Fruit fly (Drosophila melanogaster) whole organism, prepupa: Measurements from ENCODE around the gene Amacr.

Experiments used
- Blimp-1 ChIP-seq: fragments of 200-800 bp; sonication (Bioruptor generic); optimal IDR thresholded peaks from 3 replicates; lab custom pipeline; 2017; ENCODE audit warnings: missing biosample characterization, missing genetic modification characterization, mild to moderate bottlenecking, moderate library complexity, missing genetic modification reagents
- CG10631 ChIP-seq: fragments of 200-800 bp; sonication (Bioruptor generic); optimal IDR thresholded peaks from 2 replicates; lab custom pipeline; 2016; ENCODE audit warnings: missing biosample characterization, missing genetic modification characterization
- CG10669 ChIP-seq: fragments of 200-800 bp; sonication (Bioruptor generic); optimal IDR thresholded peaks from 3 replicates; lab custom pipeline; 2018; ENCODE audit warnings: missing biosample characterization, mild to moderate bottlenecking, missing genetic modification characterization, moderate library complexity
- CG11294 ChIP-seq: fragments of 200-800 bp; sonication (Bioruptor generic); IDR thresholded peaks from 2 replicates; pipeline ENCODE4 v1.3.6; 2022; ENCODE audit warnings: missing biosample characterization, missing genetic modification characterization
- CG11762 ChIP-seq: fragments of 200-800 bp; sonication (Bioruptor generic); optimal IDR thresholded peaks from 3 replicates; lab custom pipeline; 2016; ENCODE audit warnings: missing biosample characterization, missing genetic modification characterization; ENCODE audit not compliant: insufficient read depth
- CG11902 ChIP-seq: fragments of 200-800 bp; sonication (Bioruptor generic); optimal IDR thresholded peaks from 3 replicates; lab custom pipeline; 2016; ENCODE audit warnings: missing biosample characterization, missing genetic modification characterization
- CG15336 ChIP-seq: fragments of 200-800 bp; sonication (Bioruptor generic); IDR thresholded peaks from 2 replicates; pipeline ENCODE4 v1.3.6; 2022; ENCODE audit warnings: missing biosample characterization, missing genetic modification characterization
- CG1621 ChIP-seq: fragments of 200-800 bp; sonication (Bioruptor generic); optimal IDR thresholded peaks from 3 replicates; lab custom pipeline; 2018; ENCODE audit warnings: missing biosample characterization, mild to moderate bottlenecking, missing genetic modification characterization
- CG3032 ChIP-seq: fragments of 200-800 bp; optimal IDR thresholded peaks from 2 replicates; lab custom pipeline; 2019; ENCODE audit warnings: missing biosample characterization, mild to moderate bottlenecking, missing genetic modification characterization, moderate library complexity
- CG31627 ChIP-seq: fragments of 200-800 bp; sonication (Bioruptor generic); optimal IDR thresholded peaks from 3 replicates; lab custom pipeline; 2016; ENCODE audit warnings: missing biosample characterization, missing genetic modification characterization
- CG34406 ChIP-seq: fragments of 200-800 bp; sonication (Bioruptor generic); optimal IDR thresholded peaks from 3 replicates; lab custom pipeline; 2016; ENCODE audit warnings: missing biosample characterization, missing genetic modification characterization
- CG6276 ChIP-seq: fragments of 200-800 bp; sonication (Bioruptor generic); optimal IDR thresholded peaks from 2 replicates; lab custom pipeline; 2017; ENCODE audit warnings: missing biosample characterization, mild to moderate bottlenecking, missing genetic modification characterization
- CG6808 ChIP-seq: fragments of 200-800 bp; sonication (Bioruptor generic); optimal IDR thresholded peaks from 3 replicates; lab custom pipeline; 2017; ENCODE audit warnings: missing biosample characterization, missing genetic modification characterization, mild to moderate bottlenecking, moderate library complexity, missing genetic modification reagents
- CG6854 ChIP-seq: fragments of 200-800 bp; sonication (Bioruptor generic); optimal IDR thresholded peaks from 2 replicates; lab custom pipeline; 2017; ENCODE audit warnings: missing biosample characterization, mild to moderate bottlenecking, missing genetic modification characterization
- CG7368 ChIP-seq: fragments of 200-800 bp; sonication (Bioruptor generic); optimal IDR thresholded peaks from 3 replicates; lab custom pipeline; 2016; ENCODE audit warnings: missing biosample characterization, missing genetic modification characterization
- CG8319 ChIP-seq: fragments of 200-800 bp; sonication (Bioruptor generic); optimal IDR thresholded peaks from 3 replicates; lab custom pipeline; 2016; ENCODE audit warnings: missing biosample characterization, missing genetic modification characterization
- CG8632 ChIP-seq: fragments of 200-800 bp; sonication (Bioruptor generic); optimal IDR thresholded peaks from 3 replicates; lab custom pipeline; 2016; ENCODE audit warnings: missing biosample characterization, missing genetic modification characterization
- CG9139 ChIP-seq: fragments of 200-800 bp; sonication (Bioruptor generic); optimal IDR thresholded peaks from 3 replicates; lab custom pipeline; 2017; ENCODE audit warnings: missing biosample characterization, mild to moderate bottlenecking, missing genetic modification characterization
- Eip75B ChIP-seq: fragments of 200-800 bp; sonication (Bioruptor generic); optimal IDR thresholded peaks from 3 replicates; lab custom pipeline; 2016; ENCODE audit warnings: missing biosample characterization, missing genetic modification characterization
- Eip78C ChIP-seq: fragments of 200-800 bp; sonication (Bioruptor generic); peaks from one replicate; lab custom pipeline; 2016; ENCODE audit warnings: missing biosample characterization, missing genetic modification characterization
- Ets21C ChIP-seq: fragments of 200-800 bp; sonication (Bioruptor generic); optimal IDR thresholded peaks from 3 replicates; lab custom pipeline; 2016; ENCODE audit warnings: missing biosample characterization, missing genetic modification characterization
- Hr38 ChIP-seq: sonication (Bioruptor generic); optimal IDR thresholded peaks from 2 replicates; lab custom pipeline; 2016; ENCODE audit warnings: missing biosample characterization, missing genetic modification characterization
- Hr4 ChIP-seq: fragments of 200-800 bp; sonication (Bioruptor generic); optimal IDR thresholded peaks from 3 replicates; lab custom pipeline; 2016; ENCODE audit warnings: missing biosample characterization, missing genetic modification characterization
- Lpt ChIP-seq: fragments of 200-800 bp; sonication (Bioruptor generic); optimal IDR thresholded peaks from 3 replicates; lab custom pipeline; 2016; ENCODE audit warnings: missing biosample characterization, missing genetic modification characterization
- Met ChIP-seq: fragments of 200-800 bp; sonication (Bioruptor generic); optimal IDR thresholded peaks from 3 replicates; lab custom pipeline; 2016; ENCODE audit warnings: missing biosample characterization, missing genetic modification characterization
- Smox ChIP-seq: fragments of 200-800 bp; sonication (Bioruptor generic); optimal IDR thresholded peaks from 3 replicates; lab custom pipeline; 2016; ENCODE audit warnings: missing biosample characterization, missing genetic modification characterization
- Sox102F ChIP-seq: fragments of 200-800 bp; sonication (Bioruptor generic); optimal IDR thresholded peaks from 2 replicates; lab custom pipeline; 2016; ENCODE audit warnings: missing biosample characterization, mild to moderate bottlenecking, missing genetic modification characterization
- Sox15 ChIP-seq: fragments of 200-800 bp; sonication (Bioruptor generic); optimal IDR thresholded peaks from 3 replicates; lab custom pipeline; 2016; ENCODE audit warnings: missing biosample characterization, missing genetic modification characterization
- achi ChIP-seq: fragments of 200-800 bp; sonication (Bioruptor generic); optimal IDR thresholded peaks from 3 replicates; lab custom pipeline; 2016; ENCODE audit warnings: missing biosample characterization, missing genetic modification characterization
- acj6 ChIP-seq: fragments of 200-800 bp; sonication (Bioruptor generic); optimal IDR thresholded peaks from 3 replicates; lab custom pipeline; 2016; ENCODE audit warnings: missing biosample characterization, missing genetic modification characterization
- cyc ChIP-seq: fragments of 200-800 bp; sonication (Bioruptor generic); optimal IDR thresholded peaks from 3 replicates; lab custom pipeline; 2016; ENCODE audit warnings: missing biosample characterization, missing genetic modification characterization
- eg ChIP-seq: fragments of 200-800 bp; sonication (Bioruptor generic); IDR thresholded peaks from 3 replicates; pipeline ENCODE4 v1.3.6; 2022; ENCODE audit warnings: missing biosample characterization, missing genetic modification characterization
- esn ChIP-seq: fragments of 200-800 bp; sonication (Bioruptor generic); optimal IDR thresholded peaks from 2 replicates; lab custom pipeline; 2016; ENCODE audit warnings: missing biosample characterization, mild to moderate bottlenecking, missing genetic modification characterization, moderate library complexity
- fd85E ChIP-seq: fragments of 200-800 bp; sonication (Bioruptor generic); optimal IDR thresholded peaks from 3 replicates; lab custom pipeline; 2016; ENCODE audit warnings: missing biosample characterization, missing genetic modification characterization
- fkh ChIP-seq: fragments of 200-800 bp; sonication (Bioruptor generic); optimal IDR thresholded peaks from 3 replicates; lab custom pipeline; 2017; ENCODE audit warnings: missing biosample characterization, mild to moderate bottlenecking, missing genetic modification characterization, moderate library complexity
- lz ChIP-seq: fragments of 200-800 bp; sonication (Bioruptor generic); optimal IDR thresholded peaks from 3 replicates; lab custom pipeline; 2016; ENCODE audit warnings: missing biosample characterization, missing genetic modification characterization
- pdm3 ChIP-seq: fragments of 200-800 bp; sonication (Bioruptor generic); optimal IDR thresholded peaks from 3 replicates; lab custom pipeline; 2016; ENCODE audit warnings: missing biosample characterization, missing genetic modification characterization

Gene Amacr

dm6 chr2L:20734687-20735088, 17.5 kb downstream of the Amacr start:
- TF ChIP-seq Ets21C (GFP tag; lab: Kevin White, UChicago) (no peak), CG6854 (GFP tag; lab: Kevin White, UChicago) (no peak), pdm3 (GFP tag; lab: Kevin White, UChicago) (no peak), CG3032 (tag; lab: Kevin White, UChicago) (no peak), achi (GFP tag; lab: Kevin White, UChicago) (no peak), Met (GFP tag; lab: Kevin White, UChicago) (no peak), cyc (GFP tag; lab: Kevin White, UChicago) (no peak), Lpt (no peak)

DNA sequence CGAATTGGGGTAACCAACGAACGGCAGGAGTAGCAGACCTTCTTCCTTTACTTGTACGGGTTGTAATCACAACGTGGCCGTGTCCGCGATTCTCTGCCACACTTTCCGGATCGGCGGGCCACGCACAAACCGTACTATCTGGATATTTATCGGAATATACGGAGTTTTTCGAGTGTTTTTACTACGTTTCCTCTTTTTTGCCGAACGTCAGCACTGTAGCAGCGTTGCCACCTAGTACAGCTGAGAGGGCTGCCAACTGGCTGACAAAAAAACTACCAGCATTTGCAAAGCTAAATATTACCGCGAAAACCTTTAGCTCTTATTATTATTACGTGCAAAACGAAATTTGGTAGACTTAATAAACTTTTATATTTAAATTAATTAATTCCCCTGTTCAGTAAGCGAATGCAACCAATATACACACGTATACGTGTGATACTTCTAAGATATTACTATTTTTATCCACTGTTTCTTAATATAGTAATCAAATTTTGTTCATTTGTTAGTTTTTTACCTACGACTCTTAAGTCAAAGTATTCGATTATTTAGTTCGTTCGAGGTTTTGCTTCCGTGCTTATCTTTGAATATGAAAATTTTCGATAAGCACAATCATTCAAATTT, 18.0 kb downstream of the Amacr start, which contains the start of gene TM9SF2:
TSS of gene TM9SF2 (minus strand) at position 244 of the 621 bp plus-strand sequence.
- peak; percentile 47 for TF ChIP-seq esn (GFP tag; lab: Kevin White, UChicago)
- peak; percentile 32; the same call in 1 of the 3 replicates for TF ChIP-seq eg
- no peak for TF ChIP-seq Hr4 (GFP tag; lab: Kevin White, UChicago)
- TF ChIP-seq CG10631 (GFP tag; lab: Kevin White, UChicago), result peak; percentile 47
- no peak for TF ChIP-seq CG10669

- no peak for TF ChIP-seq CG9139 (GFP tag; lab: Kevin White, UChicago)
- TF ChIP-seq fkh, result no peak
- TF ChIP-seq lz, result no peak
- TF ChIP-seq CG1621 (tag; lab: Kevin White, UChicago), result no peak
- no peak for TF ChIP-seq Blimp-1 (GFP tag; lab: Kevin White, UChicago)
- no peak for TF ChIP-seq fd85E (GFP tag; lab: Kevin White, UChicago)
- no peak for TF ChIP-seq Smox
- TF ChIP-seq CG8319, result no peak
- TF ChIP-seq Eip75B (GFP tag; lab: Kevin White, UChicago), result no peak
- TF ChIP-seq achi (GFP tag; lab: Kevin White, UChicago), result no peak
- TF ChIP-seq CG7368 (GFP tag; lab: Kevin White, UChicago), result no peak
- TF ChIP-seq CG11762 (GFP tag; lab: Kevin White, UChicago), result no peak
- TF ChIP-seq Sox102F (GFP tag; lab: Kevin White, UChicago), result no peak
- no peak for TF ChIP-seq CG34406 (GFP tag; lab: Kevin White, UChicago)
These were observed 19.1 kb downstream of the Amacr start for dm6 chr2L:20733025-20733424.

DNA sequence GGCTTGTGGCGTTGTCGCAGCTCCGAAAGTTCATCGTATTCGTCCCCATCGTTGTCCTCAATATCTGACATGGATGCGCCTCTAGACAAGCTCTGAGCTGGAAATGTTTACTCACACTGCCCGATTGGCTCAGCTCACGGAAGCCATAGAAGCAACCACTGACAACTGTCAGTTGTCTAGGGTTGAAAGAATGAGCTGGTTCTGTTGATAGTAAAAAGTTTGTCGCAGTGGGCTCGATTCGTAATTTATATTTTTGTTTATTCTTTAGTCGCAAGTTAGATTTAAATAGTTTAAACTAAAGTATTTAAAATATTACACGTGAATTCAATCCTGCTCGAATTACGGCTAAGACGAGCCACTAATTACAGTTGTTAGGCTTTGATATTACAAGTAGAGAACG, 22.0 kb downstream of the Amacr start, which contains the start of gene CarT:
TSS of gene CarT (minus strand) at position 101 of the 400 bp plus-strand sequence.
- TF ChIP-seq CG11294 (GFP tag; lab: Robert Waterston, UW), result no peak

DNA sequence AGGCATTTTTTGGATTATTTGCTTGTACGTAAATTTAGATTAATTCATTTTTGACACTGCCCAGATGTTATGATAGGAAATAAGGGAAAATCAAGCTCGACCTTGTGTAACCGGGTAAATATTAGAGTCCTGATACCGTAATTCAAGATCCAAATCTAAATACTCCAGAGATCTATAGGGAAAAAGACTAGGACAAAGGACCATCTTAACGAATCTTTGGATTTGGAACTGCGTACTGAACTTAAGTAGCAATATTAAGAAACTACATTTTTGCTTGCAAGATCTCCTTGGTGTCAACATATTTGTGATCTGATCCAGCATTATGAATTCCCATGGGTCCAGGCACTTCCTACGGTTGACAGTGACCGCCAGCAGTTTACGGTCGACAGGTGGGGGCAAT, 25.7 kb downstream of the Amacr start, which contains the start of gene CG9316:
TSS of gene CG9316 (minus strand) at position 101 of the 400 bp plus-strand sequence.
- TF ChIP-seq CG1621 (tag; lab: Kevin White, UChicago) (no peak), CG11902 (GFP tag; lab: Kevin White, UChicago) (no peak), CG6808 (GFP tag; lab: Kevin White, UChicago) (no peak), acj6 (GFP tag; lab: Kevin White, UChicago) (no peak), CG6276 (no peak), Sox102F (GFP tag; lab: Kevin White, UChicago) (no peak), CG15336 (no peak), Eip78C (GFP tag; lab: Kevin White, UChicago) (no peak), Hr38 (GFP tag; lab: Kevin White, UChicago) (no peak), CG7368 (GFP tag; lab: Kevin White, UChicago) (no peak), Ets21C (GFP tag; lab: Kevin White, UChicago) (no peak), CG8632 (GFP tag; lab: Kevin White, UChicago) (no peak), Sox15 (GFP tag; lab: Kevin White, UChicago) (no peak), CG31627 (GFP tag; lab: Kevin White, UChicago) (no peak)
- TF ChIP-seq, all 60 proteins: peak for 0
